Fruit fly (Drosophila melanogaster) whole organism, prepupa: Measurements from ENCODE around the gene CG46314.

Experiments
- CG10631 ChIP-seq: fragments of 200-800 bp; sonication (Bioruptor generic); optimal IDR thresholded peaks from 2 replicates; lab custom pipeline; 2016; ENCODE audit warnings: missing biosample characterization, missing genetic modification characterization
- CG11294 ChIP-seq: fragments of 200-800 bp; sonication (Bioruptor generic); IDR thresholded peaks from 2 replicates; pipeline ENCODE4 v1.3.6; 2022; ENCODE audit warnings: missing biosample characterization, missing genetic modification characterization
- CG3919 ChIP-seq: fragments of 200-800 bp; sonication (Bioruptor generic); optimal IDR thresholded peaks from 3 replicates; lab custom pipeline; 2016; ENCODE audit warnings: missing biosample characterization, missing genetic modification characterization
- CG4318 ChIP-seq: fragments of 200-800 bp; sonication (Bioruptor generic); optimal IDR thresholded peaks from 3 replicates; lab custom pipeline; 2017; ENCODE audit warnings: missing biosample characterization, mild to moderate bottlenecking, missing genetic modification characterization
- CG8632 ChIP-seq: fragments of 200-800 bp; sonication (Bioruptor generic); optimal IDR thresholded peaks from 3 replicates; lab custom pipeline; 2016; ENCODE audit warnings: missing biosample characterization, missing genetic modification characterization
- Hr38 ChIP-seq: sonication (Bioruptor generic); optimal IDR thresholded peaks from 2 replicates; lab custom pipeline; 2016; ENCODE audit warnings: missing biosample characterization, missing genetic modification characterization
- Lpt ChIP-seq: fragments of 200-800 bp; sonication (Bioruptor generic); optimal IDR thresholded peaks from 3 replicates; lab custom pipeline; 2016; ENCODE audit warnings: missing biosample characterization, missing genetic modification characterization
- dac ChIP-seq: fragments of 200-800 bp; sonication (Bioruptor generic); optimal IDR thresholded peaks from 2 replicates; lab custom pipeline; 2017; ENCODE audit warnings: missing biosample characterization, mild to moderate bottlenecking, missing genetic modification characterization
- svp ChIP-seq: fragments of 200-800 bp; sonication (Bioruptor generic); peaks from one replicate; lab custom pipeline; 2016; ENCODE audit warnings: missing biosample characterization, missing genetic modification characterization

dm6 chr2L:21311200-21311689 is 2.9 kb upstream of the CG46314 start:
- TF ChIP-seq CG4318, result no peak
- no peak for TF ChIP-seq svp (GFP tag; lab: Kevin White, UChicago)
- TF ChIP-seq CG8632, result no peak
- TF ChIP-seq CG10631, result no peak
- no peak for TF ChIP-seq Hr38 (GFP tag; lab: Kevin White, UChicago)
- no peak for TF ChIP-seq Lpt (GFP tag; lab: Kevin White, UChicago)
- no peak for TF ChIP-seq CG11294 (GFP tag; lab: Robert Waterston, UW)
- no peak for TF ChIP-seq CG3919 (GFP tag; lab: Kevin White, UChicago)
- no peak for TF ChIP-seq dac (GFP tag; lab: Kevin White, UChicago)
